Fruit fly (Drosophila melanogaster) whole organism, embryonic: ENCODE measurements around the gene SecS.

ENCODE experiments used
- CG14965 ChIP-seq: fragments of 200-800 bp; sonication (Bioruptor generic); optimal IDR thresholded peaks from 2 replicates; lab custom pipeline; 2016; ENCODE audit warnings: missing biosample characterization, missing genetic modification characterization, borderline replicate concordance
- CG16815 ChIP-seq: fragments of 200-800 bp; sonication (Bioruptor generic); optimal IDR thresholded peaks from 3 replicates; lab custom pipeline; 2017; ENCODE audit warnings: missing biosample characterization, mild to moderate bottlenecking, missing genetic modification characterization
- CG3847 ChIP-seq: fragments of 200-800 bp; sonication (Bioruptor generic); IDR thresholded peaks from 2 replicates; pipeline ENCODE4 v1.3.6; 2022; ENCODE audit warnings: missing biosample characterization, missing genetic modification characterization
- CG7963 ChIP-seq: fragments of 200-800 bp; sonication (Bioruptor generic); IDR thresholded peaks from 3 replicates; pipeline ENCODE4 v1.3.6; 2022; ENCODE audit warnings: missing biosample characterization, missing genetic modification characterization; ENCODE audit not compliant: partially characterized antibody
- Neu2 ChIP-seq: fragments of 200-800 bp; sonication (Bioruptor generic); optimal IDR thresholded peaks from 3 replicates; lab custom pipeline; 2016; ENCODE audit warnings: missing biosample characterization, missing genetic modification characterization, borderline replicate concordance
- TFAM ChIP-seq: fragments of 200-800 bp; sonication (Bioruptor generic); optimal IDR thresholded peaks from 2 replicates; lab custom pipeline; 2017; ENCODE audit warnings: missing biosample characterization, missing genetic modification characterization, inconsistent platforms
- al ChIP-seq: fragments of 200-800 bp; sonication (Bioruptor generic); IDR thresholded peaks from 2 replicates; pipeline ENCODE4 v1.3.6; 2022; ENCODE audit warnings: missing biosample characterization, missing genetic modification characterization
- eve ChIP-seq, 2 experiments: fragments of >200 bp; optimal IDR thresholded peaks; 2 replicates each; lab custom pipeline; 2017; ENCODE audit warnings: missing biosample characterization in 2 of 2, missing genetic modification characterization in 2 of 2
- fd64A ChIP-seq: fragments of 200-800 bp; sonication (Bioruptor generic); optimal IDR thresholded peaks from 3 replicates; lab custom pipeline; 2018; ENCODE audit warnings: missing biosample characterization, mild to moderate bottlenecking, missing genetic modification characterization
- zfh1 ChIP-seq: fragments of 200-800 bp; sonication (Bioruptor generic); IDR thresholded peaks from 3 replicates; pipeline ENCODE4 v1.3.6; 2022; ENCODE audit warnings: missing biosample characterization, missing genetic modification characterization

dm6 chr3R:5622985-5623630 is 21.9 kb downstream of the SecS start:
- no peak for TF ChIP-seq CG3847 (GFP tag; lab: Robert Waterston, UW)
- TF ChIP-seq Neu2 (GFP tag; lab: Kevin White, UChicago), result no peak
- TF ChIP-seq TFAM (GFP tag; lab: Kevin White, UChicago), result peak; percentile 9
- TF ChIP-seq eve (GFP tag; optimal IDR thresholded peaks at IDR 0.05; lab: Kevin White, UChicago), result no peak
- peak; percentile 86 for TF ChIP-seq fd64A (GFP tag; lab: Kevin White, UChicago)
- TF ChIP-seq CG7963, result no peak
- no peak for TF ChIP-seq al (GFP tag; lab: Robert Waterston, UW)
- TF ChIP-seq CG16815, result no peak
- peak; percentile 45 for TF ChIP-seq CG14965
- no peak for TF ChIP-seq zfh1
